Fruit fly (Drosophila melanogaster): ENCODE data around the gene MtnA.

Gene MtnA

DNA sequence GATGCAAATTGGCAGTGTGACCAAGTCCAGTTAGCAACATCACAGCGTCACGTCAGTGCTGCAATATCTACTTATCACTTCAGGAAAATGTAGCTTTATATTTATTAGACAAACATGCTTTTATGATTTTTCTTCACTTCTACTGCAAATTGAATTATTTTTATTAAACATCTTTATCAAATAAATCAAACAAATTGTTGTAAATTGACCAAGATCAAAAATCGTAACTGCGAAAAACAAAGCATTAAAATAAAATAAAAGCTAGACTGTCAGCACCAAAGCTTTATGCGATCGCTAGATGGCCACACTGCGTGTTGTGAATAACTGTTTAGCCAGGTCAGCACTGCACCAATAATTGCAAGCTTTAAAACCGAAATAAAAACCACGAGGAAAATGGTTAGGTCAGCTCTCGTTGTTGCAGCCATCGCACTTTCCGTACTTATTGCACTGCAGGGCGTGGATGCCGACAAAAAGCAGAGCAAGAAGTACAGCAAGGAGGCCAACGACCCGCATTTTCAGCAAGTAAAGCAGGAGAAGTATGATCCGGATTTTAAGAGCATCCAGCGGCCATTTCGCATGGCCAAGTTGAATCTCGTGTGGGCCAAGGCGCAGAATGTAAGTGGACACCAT is 7.1 kb upstream of the MtnA start, which contains the start of the genes CG12945 and CG8507 (continued):
- TF ChIP-seq Ssrp (tag; optimal IDR thresholded peaks at IDR 0.05) (peak; percentile 28), chif (GFP tag; optimal IDR thresholded peaks at IDR 0.05) (peak in 1 of 2 experiments; percentile 37), rib (GFP tag; IDR thresholded peaks at IDR 0.05) (no peak), Side (GFP tag; optimal IDR thresholded peaks at IDR 0.05) (no peak), CG17361 (GFP tag; IDR thresholded peaks at IDR 0.05) (peak; percentile 69), fru (optimal IDR thresholded peaks at IDR 0.05) (no peak), CG16815 (GFP tag; optimal IDR thresholded peaks at IDR 0.05) (peak; percentile 11), CG11560 (tag; IDR thresholded peaks at IDR 0.05) (no peak), CG4730 (GFP tag; IDR thresholded peaks at IDR 0.05) (no peak), Dip3 (GFP tag; optimal IDR thresholded peaks at IDR 0.05) (peak; percentile 52), CG8765 (GFP tag; IDR thresholded peaks at IDR 0.05) (no peak), Dip2 (GFP tag; IDR thresholded peaks at IDR 0.05) (no peak), Doc3 (GFP tag; IDR thresholded peaks at IDR 0.05; ENCODE audit: partially characterized antibody) (no peak), cg (GFP tag; optimal IDR thresholded peaks at IDR 0.05) (no peak), Dref (GFP tag; IDR thresholded peaks at IDR 0.05) (no peak), CG17186 (GFP tag; optimal IDR thresholded peaks at IDR 0.05) (no peak), lmd (GFP tag; IDR thresholded peaks at IDR 0.05) (peak; percentile 51; the same call in 1 of the 2 replicates), CG8290 (GFP tag; optimal IDR thresholded peaks at IDR 0.05) (peak; percentile 45), CG8290 (tag; optimal IDR thresholded peaks at IDR 0.05) (no peak), CG6791 (GFP tag; IDR thresholded peaks at IDR 0.05; ENCODE audit: partially characterized antibody) (no peak), Xbp1 (GFP tag; optimal IDR thresholded peaks at IDR 0.05) (peak; percentile 68), CG12155 (GFP tag; optimal IDR thresholded peaks at IDR 0.05) (peak; percentile 35), CG4360 (GFP tag; IDR thresholded peaks at IDR 0.05) (no peak), luna (GFP tag; optimal IDR thresholded peaks at IDR 0.05) (no peak), exex (tag; optimal IDR thresholded peaks at IDR 0.05) (no peak), seq (GFP tag; IDR thresholded peaks at IDR 0.05) (no peak), peb (GFP tag; IDR thresholded peaks at IDR 0.05) (no peak), crp (GFP tag; optimal IDR thresholded peaks at IDR 0.05) (peak in 1 of 2 experiments; percentile 8), CkIIα-i1 (GFP tag; IDR thresholded peaks at IDR 0.05) (no peak), CG2875 (GFP tag; optimal IDR thresholded peaks at IDR 0.05) (no peak), CG7786 (GFP tag; optimal IDR thresholded peaks at IDR 0.05) (peak; percentile 38), CG34376 (GFP tag; optimal IDR thresholded peaks at IDR 0.05) (peak; percentile 24), CG10147 (GFP tag; optimal IDR thresholded peaks at IDR 0.05) (peak; percentile 58), ap (GFP tag; IDR thresholded peaks at IDR 0.05) (no peak), slbo (GFP tag; IDR thresholded peaks at IDR 0.05) (peak; percentile 47; the same call in 1 of the 2 replicates), CG6813 (GFP tag; optimal IDR thresholded peaks at IDR 0.05) (no peak), MBD-R2 (GFP tag; IDR thresholded peaks at IDR 0.05) (peak; percentile 75), slp2 (GFP tag; optimal IDR thresholded peaks at IDR 0.05) (no peak), mirr (GFP tag; optimal IDR thresholded peaks at IDR 0.05) (no peak), H2.0 (GFP tag; IDR thresholded peaks at IDR 0.05) (no peak), Camta (GFP tag; optimal IDR thresholded peaks at IDR 0.05) (peak; percentile 44), lov (optimal IDR thresholded peaks at IDR 0.05) (no peak), lov (GFP tag; IDR thresholded peaks at IDR 0.05) (no peak), dmrt11E (tag; optimal IDR thresholded peaks at IDR 0.05) (peak; percentile 4), odd (GFP tag; optimal IDR thresholded peaks at IDR 0.05) (no peak), Spps (tag; optimal IDR thresholded peaks at IDR 0.05) (no peak), CG4404 (GFP tag; IDR thresholded peaks at IDR 0.05) (peak; percentile 37; the same call in 1 of the 2 replicates), Hmx (GFP tag; optimal IDR thresholded peaks at IDR 0.05) (no peak), pfk (GFP tag; optimal IDR thresholded peaks at IDR 0.05) (no peak), fd96Cb (tag; optimal IDR thresholded peaks at IDR 0.05) (no peak), gsb-n (tag; optimal IDR thresholded peaks at IDR 0.05) (no peak), pum (GFP tag; optimal IDR thresholded peaks at IDR 0.05) (peak; percentile 15)
